Fruit fly (Drosophila melanogaster): ENCODE measurements around the gene CG14277.

The CG14277 gene

DNA sequence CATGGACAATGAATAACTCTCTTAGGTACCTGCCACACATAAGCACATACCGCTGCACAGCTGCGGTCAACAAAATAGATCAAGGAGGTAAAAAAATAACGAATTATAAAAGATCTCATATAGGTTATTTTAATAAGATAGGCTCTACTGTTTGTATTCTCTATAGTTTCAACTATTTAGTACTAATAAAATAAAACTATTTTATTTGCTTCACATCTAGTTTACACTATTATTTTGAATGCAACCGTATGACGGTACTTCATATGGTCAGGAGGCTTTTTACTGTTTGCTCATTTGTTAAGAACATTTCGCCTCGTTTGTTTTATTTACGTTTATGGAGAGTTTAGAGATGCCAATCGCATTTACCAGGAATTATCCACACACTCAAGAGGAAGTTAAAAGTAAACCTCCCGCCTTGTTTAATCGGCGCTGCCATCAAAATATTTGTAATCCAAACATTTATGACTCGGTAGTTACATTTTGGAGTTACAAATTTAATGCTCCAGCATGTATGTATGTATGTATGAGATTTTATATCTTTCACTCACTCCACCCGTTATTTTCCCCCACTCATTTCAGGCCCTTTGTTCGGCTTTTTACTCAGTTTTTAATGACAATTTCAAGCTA lies 32.8 kb downstream of the CG14277 start:
- TF ChIP-seq fd96Ca (GFP tag; IDR thresholded peaks at IDR 0.05) (no peak), CG13204 (GFP tag; optimal IDR thresholded peaks at IDR 0.05) (no peak), CG14655 (GFP tag; optimal IDR thresholded peaks at IDR 0.05) (peak; percentile 80), CG4496 (GFP tag; IDR thresholded peaks at IDR 0.05) (peak; percentile 79), CG9948 (tag; optimal IDR thresholded peaks at IDR 0.05) (peak; percentile 72), CG8159 (tag; optimal IDR thresholded peaks at IDR 0.05) (peak; percentile 79), Pif1A (GFP tag; optimal IDR thresholded peaks at IDR 0.05) (peak; percentile 49), Snoo (tag; optimal IDR thresholded peaks at IDR 0.05) (peak; percentile 30), D1 (tag; optimal IDR thresholded peaks at IDR 0.05) (peak; percentile 22), CG10348 (GFP tag; IDR thresholded peaks at IDR 0.05) (no peak), Pif1B (GFP tag; optimal IDR thresholded peaks at IDR 0.05) (peak; percentile 35), gl (tag; optimal IDR thresholded peaks at IDR 0.05) (no peak), CG17806 (tag; optimal IDR thresholded peaks at IDR 0.05) (peak; percentile 77), Ets98B (GFP tag; IDR thresholded peaks at IDR 0.05) (peak; percentile 51), CG32121 (GFP tag; IDR thresholded peaks at IDR 0.05) (peak; percentile 74), EcR (GFP tag; optimal IDR thresholded peaks at IDR 0.05) (no peak), CG34367 (tag; optimal IDR thresholded peaks at IDR 0.05) (peak; percentile 64), rn (GFP tag; IDR thresholded peaks at IDR 0.05) (peak; percentile 42; the same call in 1 of the 2 replicates), CG15710 (tag; optimal IDR thresholded peaks at IDR 0.05) (peak; percentile 74), CG12605 (GFP tag; IDR thresholded peaks at IDR 0.05) (peak; percentile 82), CG8301 (tag; optimal IDR thresholded peaks at IDR 0.05) (peak; percentile 75)

DNA sequence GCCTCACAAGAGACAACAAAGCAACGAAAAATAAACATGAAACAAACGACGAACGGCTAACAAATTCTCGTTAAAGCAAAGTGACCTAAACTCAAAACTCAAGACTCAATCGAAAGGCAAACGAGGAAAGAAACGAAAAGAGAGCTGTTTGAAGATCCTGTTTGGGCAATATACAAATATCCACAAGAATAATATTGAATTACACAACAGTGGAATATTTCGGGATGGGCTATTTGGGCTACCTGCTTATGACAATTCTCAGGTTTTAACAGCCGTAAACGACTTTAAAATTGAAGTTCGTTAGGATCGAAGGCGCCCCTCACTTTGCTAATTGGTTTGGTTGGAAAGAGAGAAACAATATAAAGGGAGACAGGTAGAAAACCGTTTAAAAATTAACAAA lies 34.0 kb downstream of the CG14277 start:
- TF ChIP-seq CG14655 (GFP tag; optimal IDR thresholded peaks at IDR 0.05): no peak
- no peak for TF ChIP-seq CG4496 (GFP tag; IDR thresholded peaks at IDR 0.05)
- no peak for TF ChIP-seq CG12605 (GFP tag; IDR thresholded peaks at IDR 0.05)
- TF ChIP-seq rn (GFP tag; IDR thresholded peaks at IDR 0.05): no peak
- TF ChIP-seq Ets98B (GFP tag; IDR thresholded peaks at IDR 0.05): no peak
- no peak for TF ChIP-seq CG13204 (GFP tag; optimal IDR thresholded peaks at IDR 0.05)
- no peak for TF ChIP-seq fd96Ca (GFP tag; IDR thresholded peaks at IDR 0.05)
- TF ChIP-seq Pif1B (GFP tag; optimal IDR thresholded peaks at IDR 0.05): no peak
- TF ChIP-seq CG17806 (tag; optimal IDR thresholded peaks at IDR 0.05): no peak
- no peak for TF ChIP-seq CG10348 (GFP tag; IDR thresholded peaks at IDR 0.05)
- no peak for TF ChIP-seq D1 (tag; optimal IDR thresholded peaks at IDR 0.05)
- no peak for TF ChIP-seq CG32121 (GFP tag; IDR thresholded peaks at IDR 0.05)
- TF ChIP-seq CG8301 (tag; optimal IDR thresholded peaks at IDR 0.05): no peak
- no peak for TF ChIP-seq CG15710 (tag; optimal IDR thresholded peaks at IDR 0.05)

- TF ChIP-seq CG8159 (tag; optimal IDR thresholded peaks at IDR 0.05): no peak
Measured at dm6 chr2L:8276880-8277279, 34.6 kb downstream of the CG14277 start.

DNA sequence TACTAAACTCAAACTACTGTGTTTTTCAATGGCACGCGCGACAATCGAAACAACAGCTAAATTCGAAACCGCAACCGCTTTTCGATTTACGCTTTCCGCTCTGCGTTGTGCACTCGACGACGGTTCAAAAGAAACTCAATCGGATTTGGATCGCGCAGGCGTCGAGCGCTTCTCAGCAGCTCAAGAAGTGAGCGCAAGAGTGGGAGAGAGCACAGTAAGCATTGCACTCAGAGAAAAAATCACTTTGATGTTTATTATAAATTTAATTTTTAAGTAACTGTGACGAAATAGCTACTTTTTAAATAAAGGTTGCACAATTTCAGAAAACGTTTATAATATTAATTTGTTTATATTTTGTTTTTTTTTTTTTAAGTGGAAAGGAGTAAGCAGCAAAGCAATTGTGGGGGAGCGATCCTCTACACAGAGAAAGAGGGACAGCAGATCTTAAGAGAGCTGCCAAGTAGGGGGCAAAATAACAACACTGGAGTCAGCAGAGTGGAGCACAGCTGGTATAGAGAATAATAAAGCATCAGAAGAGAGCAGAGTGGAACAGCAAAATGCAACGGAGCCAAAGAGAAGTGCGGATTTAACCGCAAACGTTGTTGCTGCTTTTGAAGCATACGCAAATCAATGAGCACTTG lies 35.4 kb downstream of the CG14277 start:
- TF ChIP-seq CG17806 (tag; optimal IDR thresholded peaks at IDR 0.05) (peak; percentile 99), rn (GFP tag; IDR thresholded peaks at IDR 0.05) (peak; percentile 99), CG10348 (GFP tag; IDR thresholded peaks at IDR 0.05) (peak; percentile 93), CG13204 (GFP tag; optimal IDR thresholded peaks at IDR 0.05) (peak; percentile 92), CG14655 (GFP tag; optimal IDR thresholded peaks at IDR 0.05) (peak; percentile 99), Snoo (tag; optimal IDR thresholded peaks at IDR 0.05) (peak; percentile 99), CG12605 (GFP tag; IDR thresholded peaks at IDR 0.05) (peak; percentile 100), D1 (tag; optimal IDR thresholded peaks at IDR 0.05) (peak; percentile 98), CG34367 (tag; optimal IDR thresholded peaks at IDR 0.05) (peak; percentile 97), CG32121 (GFP tag; IDR thresholded peaks at IDR 0.05) (peak; percentile 100), CG8301 (tag; optimal IDR thresholded peaks at IDR 0.05) (peak; percentile 98), EcR (GFP tag; optimal IDR thresholded peaks at IDR 0.05) (peak; percentile 81), CG9948 (tag; optimal IDR thresholded peaks at IDR 0.05) (peak; percentile 98), fd96Ca (GFP tag; IDR thresholded peaks at IDR 0.05) (peak; percentile 98), Ets98B (GFP tag; IDR thresholded peaks at IDR 0.05) (peak; percentile 99), CG8159 (tag; optimal IDR thresholded peaks at IDR 0.05) (peak; percentile 98), Pif1A (GFP tag; optimal IDR thresholded peaks at IDR 0.05) (peak; percentile 99), gl (tag; optimal IDR thresholded peaks at IDR 0.05) (peak; percentile 93), Pif1B (GFP tag; optimal IDR thresholded peaks at IDR 0.05) (peak; percentile 100), CG15710 (tag; optimal IDR thresholded peaks at IDR 0.05) (peak; percentile 98), CG4496 (GFP tag; IDR thresholded peaks at IDR 0.05) (peak; percentile 99)

DNA sequence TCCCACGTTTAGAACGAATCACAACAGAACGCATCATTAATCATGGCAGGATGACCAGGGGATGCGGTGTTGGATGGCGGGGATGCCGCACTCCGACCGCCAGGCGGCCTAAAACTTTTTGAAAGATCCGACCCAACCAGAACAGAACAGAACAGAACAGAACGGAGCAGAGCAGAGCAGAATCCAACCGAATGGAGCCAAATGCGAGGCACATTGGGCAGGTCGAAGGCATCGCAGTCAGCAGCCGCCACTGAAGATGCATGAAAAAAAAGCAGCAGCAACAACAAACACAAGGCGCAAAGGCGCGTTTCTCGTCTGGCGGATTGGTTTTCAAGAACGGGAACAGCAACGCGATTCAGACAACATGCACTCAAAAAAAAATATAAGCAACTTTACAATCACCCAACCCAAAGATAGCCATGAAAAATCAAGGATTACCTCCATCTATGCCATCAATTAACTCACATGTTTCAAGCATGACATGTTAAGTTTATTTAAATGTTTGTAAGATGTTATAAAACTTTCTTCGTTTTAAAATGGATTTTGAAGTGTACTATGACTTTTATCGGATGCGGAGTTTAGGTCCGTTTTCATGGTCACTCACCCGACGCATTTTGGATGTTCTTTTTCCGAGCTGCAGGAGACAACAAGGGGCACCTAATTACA lies 37.2 kb downstream of the CG14277 start:
- TF ChIP-seq CG15710 (tag; optimal IDR thresholded peaks at IDR 0.05) (peak; percentile 91), EcR (GFP tag; optimal IDR thresholded peaks at IDR 0.05) (peak; percentile 72), Snoo (tag; optimal IDR thresholded peaks at IDR 0.05) (peak; percentile 92), rn (GFP tag; IDR thresholded peaks at IDR 0.05) (peak; percentile 60; the same call in 1 of the 2 replicates), CG4496 (GFP tag; IDR thresholded peaks at IDR 0.05) (peak; percentile 86), Pif1A (GFP tag; optimal IDR thresholded peaks at IDR 0.05) (peak; percentile 92), CG12605 (GFP tag; IDR thresholded peaks at IDR 0.05) (peak; percentile 77; the same call in 1 of the 2 replicates), CG9948 (tag; optimal IDR thresholded peaks at IDR 0.05) (peak; percentile 92), CG17806 (tag; optimal IDR thresholded peaks at IDR 0.05) (peak; percentile 94), D1 (tag; optimal IDR thresholded peaks at IDR 0.05) (peak; percentile 66), CG14655 (GFP tag; optimal IDR thresholded peaks at IDR 0.05) (peak; percentile 94), CG8159 (tag; optimal IDR thresholded peaks at IDR 0.05) (peak; percentile 93), Ets98B (GFP tag; IDR thresholded peaks at IDR 0.05) (peak; percentile 77), CG34367 (tag; optimal IDR thresholded peaks at IDR 0.05) (peak; percentile 93), fd96Ca (GFP tag; IDR thresholded peaks at IDR 0.05) (peak; percentile 85), CG32121 (GFP tag; IDR thresholded peaks at IDR 0.05) (no peak), CG13204 (GFP tag; optimal IDR thresholded peaks at IDR 0.05) (peak; percentile 82), CG10348 (GFP tag; IDR thresholded peaks at IDR 0.05) (no peak), CG8301 (tag; optimal IDR thresholded peaks at IDR 0.05) (peak; percentile 91), gl (tag; optimal IDR thresholded peaks at IDR 0.05) (peak; percentile 88), Pif1B (GFP tag; optimal IDR thresholded peaks at IDR 0.05) (peak; percentile 92)
